Worm (Caenorhabditis elegans) whole organism, L1 larva: ENCODE measurements around the gene ZC416.2.

ENCODE experiments used
- C04F5.9 ChIP-seq: sonication (generic microtip); optimal IDR thresholded peaks from 2 replicates; lab custom pipeline; 2016; ENCODE audit warnings: missing genetic modification characterization, missing compliant biosample characterization
- C16A3.4 ChIP-seq: fragments of 150-350 bp; optimal IDR thresholded peaks from 2 replicates; lab custom pipeline; 2014; ENCODE audit warnings: missing biosample characterization, missing genetic modification characterization
- C34B4.2 ChIP-seq: sonication (generic microtip); optimal IDR thresholded peaks from 2 replicates; lab custom pipeline; 2017; ENCODE audit warnings: mild to moderate bottlenecking, missing genetic modification characterization, missing compliant biosample characterization
- F16B12.6 ChIP-seq: fragments of 150-350 bp; optimal IDR thresholded peaks from 2 replicates; lab custom pipeline; 2014; ENCODE audit warnings: missing biosample characterization, missing genetic modification characterization
- Y116A8C.19 ChIP-seq: sonication (generic microtip); optimal IDR thresholded peaks from 2 replicates; lab custom pipeline; 2016; ENCODE audit warnings: missing compliant biosample characterization, missing genetic modification characterization, borderline replicate concordance
- alr-1 ChIP-seq: fragments of 200-800 bp; sonication (Bioruptor generic); optimal IDR thresholded peaks from 2 replicates; lab custom pipeline; 2018; ENCODE audit warnings: borderline replicate concordance, mild to moderate bottlenecking, missing genetic modification characterization, missing compliant biosample characterization
- blmp-1 ChIP-seq: fragments of 150-350 bp; optimal IDR thresholded peaks from 2 replicates; lab custom pipeline; 2014; ENCODE audit warnings: missing biosample characterization, missing genetic modification characterization
- ceh-8 ChIP-seq: fragments of 200-800 bp; sonication (Bioruptor generic); optimal IDR thresholded peaks from 2 replicates; lab custom pipeline; 2018; ENCODE audit warnings: mild to moderate bottlenecking, missing genetic modification characterization, moderate library complexity, missing compliant biosample characterization
- ceh-88 ChIP-seq: fragments of 200-800 bp; sonication (Bioruptor generic); IDR thresholded peaks from 2 replicates; pipeline ENCODE4 v1.3.6; 2022; ENCODE audit warnings: missing genetic modification characterization, missing compliant biosample characterization
- dpl-1 ChIP-seq, 3 experiments: fragments of 150-350 bp in 2 of 3; sonication (generic microtip) in 1 of 3; optimal IDR thresholded peaks; 2 replicates each; lab custom pipeline; 2014 to 2017; ENCODE audit warnings: missing biosample characterization in 3 of 3, missing genetic modification characterization in 3 of 3, missing genetic modification reagents in 3 of 3
- efl-1 ChIP-seq, 4 experiments: fragments of 150-350 bp; optimal IDR thresholded peaks in 3 of 4; peaks in 1 of 4; 1 replicate in 1 of 4; 2 replicates in 3 of 4; lab custom pipeline; 2014; ENCODE audit warnings: missing biosample characterization in 2 of 4, missing genetic modification characterization in 2 of 4, missing genetic modification reagents in 2 of 4
- efl-3 ChIP-seq: fragments of 200-800 bp; sonication (Bioruptor generic); optimal IDR thresholded peaks from 2 replicates; lab custom pipeline; 2018; ENCODE audit warnings: mild to moderate bottlenecking, missing genetic modification characterization, missing compliant biosample characterization
- egl-27 ChIP-seq, 2 experiments: fragments of 150-350 bp in 1 of 2; sonication (generic microtip); optimal IDR thresholded peaks; 3 replicates each; lab custom pipeline; 2017 to 2018; ENCODE audit warnings: missing biosample characterization in 2 of 2, missing genetic modification characterization in 2 of 2, missing genetic modification reagents in 2 of 2
- elt-3 ChIP-seq, 6 experiments: fragments of 150-350 bp in 1 of 6; sonication (generic microtip); optimal IDR thresholded peaks; 2 replicates each; lab custom pipeline; 2017 to 2018; ENCODE audit warnings: missing biosample characterization in 6 of 6, missing genetic modification characterization in 6 of 6, inconsistent platforms in 1 of 6
- fkh-4 ChIP-seq: sonication (generic microtip); optimal IDR thresholded peaks from 2 replicates; lab custom pipeline; 2016; ENCODE audit warnings: missing compliant biosample characterization, missing genetic modification characterization, borderline replicate concordance
- grh-1 ChIP-seq: fragments of 200-800 bp; sonication (Bioruptor generic); IDR thresholded peaks from 2 replicates; pipeline ENCODE4 v1.3.6; 2022; ENCODE audit warnings: missing genetic modification reagents, missing genetic modification characterization, missing compliant biosample characterization
- hlh-4 ChIP-seq: sonication (generic microtip); optimal IDR thresholded peaks from 2 replicates; lab custom pipeline; 2016; ENCODE audit warnings: mild to moderate bottlenecking, missing genetic modification characterization, missing compliant biosample characterization
- isw-1 ChIP-seq: fragments of 200-800 bp; sonication (Bioruptor generic); IDR thresholded peaks from 2 replicates; pipeline ENCODE4 v1.3.6; 2022; ENCODE audit warnings: missing genetic modification characterization, missing compliant biosample characterization
- jun-1 ChIP-seq: fragments of 150-350 bp; optimal IDR thresholded peaks from 2 replicates; lab custom pipeline; 2014; ENCODE audit warnings: missing biosample characterization, missing genetic modification reagents, missing genetic modification characterization
- lin-14 ChIP-seq: fragments of 200-800 bp; sonication (Bioruptor generic); optimal IDR thresholded peaks from 2 replicates; lab custom pipeline; 2018; ENCODE audit warnings: mild to moderate bottlenecking, missing genetic modification characterization, moderate library complexity, missing compliant biosample characterization
- lin-35 ChIP-seq, 2 experiments: fragments of 150-350 bp; optimal IDR thresholded peaks; 2 replicates each; lab custom pipeline; 2014; ENCODE audit warnings: missing biosample characterization in 2 of 2, missing genetic modification characterization in 2 of 2, missing genetic modification reagents in 2 of 2
- lir-3 ChIP-seq: sonication (generic microtip); optimal IDR thresholded peaks from 2 replicates; lab custom pipeline; 2016; ENCODE audit warnings: mild to moderate bottlenecking, missing genetic modification characterization, moderate library complexity, missing compliant biosample characterization; ENCODE audit not compliant: poor library complexity
- lsy-2 ChIP-seq, 2 experiments: fragments of 150-350 bp; optimal IDR thresholded peaks; 2 replicates each; lab custom pipeline; 2014; ENCODE audit warnings: missing biosample characterization in 2 of 2, missing genetic modification characterization in 2 of 2
- mab-9 ChIP-seq: fragments of 200-800 bp; sonication (Bioruptor generic); IDR thresholded peaks from 2 replicates; pipeline ENCODE4 v1.3.6; 2022; ENCODE audit warnings: missing genetic modification reagents, missing genetic modification characterization, missing compliant biosample characterization
- mdl-1 ChIP-seq, 2 experiments: fragments of 150-350 bp; optimal IDR thresholded peaks; 2 replicates each; lab custom pipeline; 2014 to 2017; ENCODE audit warnings: missing biosample characterization in 2 of 2, missing genetic modification characterization in 2 of 2, inconsistent platforms in 1 of 2
- mef-2 ChIP-seq: fragments of 150-350 bp; optimal IDR thresholded peaks from 2 replicates; lab custom pipeline; 2014; ENCODE audit warnings: missing biosample characterization, missing genetic modification characterization
- nhr-19 ChIP-seq: fragments of 200-800 bp; sonication (Bioruptor generic); conservative IDR thresholded peaks from 2 replicates; pipeline ENCODE4 v1.3.6; 2022; ENCODE audit warnings: missing genetic modification characterization, missing compliant biosample characterization
- nhr-20 ChIP-seq: sonication (generic microtip); optimal IDR thresholded peaks from 2 replicates; lab custom pipeline; 2016; ENCODE audit warnings: mild to moderate bottlenecking, missing genetic modification characterization, missing compliant biosample characterization
- nhr-47 ChIP-seq: sonication (generic microtip); optimal IDR thresholded peaks from 2 replicates; lab custom pipeline; 2016; ENCODE audit warnings: mild to moderate bottlenecking, missing genetic modification characterization, moderate library complexity, missing compliant biosample characterization
- nhr-71 ChIP-seq: sonication (generic microtip); optimal IDR thresholded peaks from 2 replicates; lab custom pipeline; 2016; ENCODE audit warnings: mild to moderate bottlenecking, missing genetic modification characterization, moderate library complexity, missing compliant biosample characterization
- nhr-77 ChIP-seq: fragments of 150-350 bp; optimal IDR thresholded peaks from 2 replicates; lab custom pipeline; 2014; ENCODE audit warnings: missing biosample characterization, missing genetic modification characterization
- nhr-85 ChIP-seq: sonication (generic microtip); peaks from one replicate; lab custom pipeline; 2016; ENCODE audit warnings: missing genetic modification characterization, inconsistent platforms, missing compliant biosample characterization
- nhr-90 ChIP-seq: sonication (generic microtip); optimal IDR thresholded peaks from 2 replicates; lab custom pipeline; 2016; ENCODE audit warnings: mild to moderate bottlenecking, missing genetic modification characterization, missing compliant biosample characterization; ENCODE audit not compliant: poor library complexity
- snu-23 ChIP-seq: sonication (generic microtip); optimal IDR thresholded peaks from 2 replicates; lab custom pipeline; 2016; ENCODE audit warnings: missing genetic modification characterization, missing compliant biosample characterization
- sup-37 ChIP-seq: fragments of 200-800 bp; sonication (Bioruptor generic); optimal IDR thresholded peaks from 2 replicates; lab custom pipeline; 2018; ENCODE audit warnings: mild to moderate bottlenecking, missing genetic modification characterization, missing compliant biosample characterization
- tbx-2 ChIP-seq: sonication (generic microtip); optimal IDR thresholded peaks from 2 replicates; lab custom pipeline; 2016; ENCODE audit warnings: missing genetic modification characterization, missing compliant biosample characterization
- unc-130 ChIP-seq: fragments of 150-350 bp; optimal IDR thresholded peaks from 2 replicates; lab custom pipeline; 2017; ENCODE audit warnings: missing biosample characterization, missing genetic modification characterization, inconsistent platforms
- unc-98 ChIP-seq: fragments of 200-800 bp; sonication (Bioruptor generic); IDR thresholded peaks from 2 replicates; pipeline ENCODE4 v1.3.6; 2022; ENCODE audit warnings: missing genetic modification characterization, missing compliant biosample characterization
- xbp-1 ChIP-seq: sonication (generic microtip); optimal IDR thresholded peaks from 2 replicates; lab custom pipeline; 2016; ENCODE audit warnings: missing genetic modification characterization, missing compliant biosample characterization
- zag-1 ChIP-seq: fragments of 150-350 bp; optimal IDR thresholded peaks from 2 replicates; lab custom pipeline; 2014; ENCODE audit warnings: missing biosample characterization, missing genetic modification characterization
- ztf-11 ChIP-seq, 2 experiments: sonication (generic microtip); optimal IDR thresholded peaks; 2 replicates each; lab custom pipeline; 2016 to 2017; ENCODE audit warnings: missing genetic modification characterization in 2 of 2, missing biosample characterization in 1 of 2, missing compliant biosample characterization in 1 of 2

Gene ZC416.2

ce11 chrIV:3647551-3647950 is 14.1 kb downstream of the ZC416.2 start (continued):
- TF ChIP-seq lir-3 (tag; lab: Kevin White, UChicago) = peak; percentile 30
- peak in 1 of 2 experiments; percentile 71 for TF ChIP-seq mdl-1 (tag; optimal IDR thresholded peaks at IDR 0.05; lab: Kevin White, UChicago)
- no peak for TF ChIP-seq hlh-4 (tag; lab: Kevin White, UChicago)
- peak; percentile 89 for TF ChIP-seq nhr-71 (tag; lab: Kevin White, UChicago)
- no peak for TF ChIP-seq ztf-11 (tag; optimal IDR thresholded peaks at IDR 0.05; lab: Kevin White, UChicago)

DNA sequence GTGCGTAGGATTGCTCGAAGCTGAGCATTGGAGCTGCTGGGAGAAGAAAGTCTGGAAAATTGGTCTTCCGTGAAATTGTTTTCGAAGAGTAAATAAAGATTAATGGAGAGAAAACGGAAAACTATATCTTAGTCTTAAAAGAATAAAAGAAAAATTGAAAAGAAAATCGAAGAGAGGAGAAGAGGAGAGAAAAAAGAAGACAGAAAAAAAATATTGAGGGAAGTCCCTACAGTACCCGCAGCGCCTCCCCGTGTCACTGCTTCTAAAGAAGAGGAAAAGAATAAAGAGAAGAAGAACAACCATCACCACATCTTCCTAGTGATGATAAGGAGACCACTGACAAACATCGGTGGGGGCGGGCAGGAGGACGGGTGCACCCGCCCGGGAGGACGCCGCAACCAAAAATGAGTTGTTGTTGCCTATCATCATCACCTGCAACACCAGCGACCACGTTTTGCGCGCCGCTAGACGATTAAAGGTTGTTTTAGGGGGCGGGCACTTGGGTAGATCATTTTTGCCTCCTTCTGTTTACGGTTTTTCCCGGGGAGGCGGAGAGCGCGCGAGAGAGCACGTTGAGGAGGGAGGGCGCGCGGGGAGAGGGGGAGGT is 15.3 kb downstream of the ZC416.2 start, which contains the start of gene CC8.2:
Gene CC8.2 (minus strand): TSS at position 51 of the 607 bp plus-strand sequence.
- TF ChIP-seq alr-1 (tag; lab: Kevin White, UChicago) (no peak), nhr-47 (peak; percentile 58), elt-3 (tag; optimal IDR thresholded peaks at IDR 0.05; lab: Kevin White, UChicago) (peak in 4 of 6 experiments; percentile 5 to 84 (median 61)), lsy-2 (tag; optimal IDR thresholded peaks at IDR 0.05; lab: Kevin White, UChicago) (peak; percentile 17 to 50), lin-14 (peak; percentile 82), nhr-71 (tag; lab: Kevin White, UChicago) (peak; percentile 73), mdl-1 (tag; optimal IDR thresholded peaks at IDR 0.05; lab: Kevin White, UChicago) (peak in 1 of 2 experiments; percentile 70), blmp-1 (peak; percentile 55), ceh-88 (GFP tag; lab: Robert Waterston, UW) (no peak), jun-1 (no peak), C16A3.4 (tag; lab: Kevin White, UChicago) (peak; percentile 17), nhr-85 (tag; lab: Kevin White, UChicago) (peak; percentile 90), C04F5.9 (tag; lab: Kevin White, UChicago) (no peak), snu-23 (GFP tag; lab: Kevin White, UChicago) (peak; percentile 63), zag-1 (tag; lab: Kevin White, UChicago) (no peak), dpl-1 (GFP tag; optimal IDR thresholded peaks at IDR 0.05; lab: Kevin White, UChicago) (peak; percentile 9 to 50 (median 27)), F16B12.6 (no peak), nhr-77 (no peak), lir-3 (tag; lab: Kevin White, UChicago) (no peak), nhr-90 (peak; percentile 74), tbx-2 (tag; lab: Kevin White, UChicago) (peak; percentile 63), nhr-19 (peak; percentile 45), xbp-1 (tag; lab: Kevin White, UChicago) (no peak), efl-1 (optimal IDR thresholded peaks at IDR 0.05; lab: Kevin White, UChicago) (peak in 1 of 2 experiments; percentile 0), efl-1 (GFP tag; optimal IDR thresholded peaks at IDR 0.05 in 1 of 2; lab: Kevin White, UChicago) (no peak), unc-130 (tag; lab: Kevin White, UChicago) (peak; percentile 45), grh-1 (0 out of 2 replicates have a peak, but pooled peaks have one; percentile 40), lin-35 (GFP tag; optimal IDR thresholded peaks at IDR 0.05; lab: Kevin White, UChicago) (peak; percentile 16 to 66), mab-9 (GFP tag; lab: Robert Waterston, UW) (no peak), ceh-8 (GFP tag; lab: Kevin White, UChicago) (peak; percentile 22), fkh-4 (no peak), nhr-20 (peak; percentile 59), egl-27 (tag; optimal IDR thresholded peaks at IDR 0.05; lab: Kevin White, UChicago) (no peak), mef-2 (no peak), sup-37 (peak; percentile 6), Y116A8C.19 (tag; lab: Kevin White, UChicago) (no peak), isw-1 (GFP tag; lab: Robert Waterston, UW) (no peak), efl-3 (no peak), unc-98 (GFP tag; lab: Robert Waterston, UW) (no peak), C34B4.2 (tag; lab: Kevin White, UChicago) (no peak)
